Fruit fly (Drosophila melanogaster): ENCODE results near the gene tadr.

DNA sequence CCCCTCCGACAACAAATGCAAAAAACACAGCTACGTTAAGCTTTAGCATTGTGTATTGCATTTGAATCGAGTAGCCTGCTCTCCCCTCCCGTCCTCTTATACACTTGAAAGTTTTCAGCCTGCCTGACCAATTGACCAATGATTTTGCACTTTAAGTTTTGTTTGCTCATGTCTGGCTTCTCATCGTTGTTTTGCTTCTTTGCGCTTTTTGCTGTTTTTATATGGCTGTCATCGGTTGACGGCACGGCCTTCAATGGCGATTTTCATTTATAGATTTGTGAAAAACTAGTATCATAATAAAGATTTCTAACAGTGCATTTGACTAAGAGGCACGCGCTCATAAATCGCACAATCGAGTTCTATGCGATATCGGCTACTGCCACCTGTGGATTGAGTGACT is 9.3 kb upstream of the tadr start:
- TF ChIP-seq eg (GFP tag; IDR thresholded peaks at IDR 0.05): peak; percentile 78
- TF ChIP-seq CG32006 (GFP tag; optimal IDR thresholded peaks at IDR 0.05): peak; percentile 62
- no peak for TF ChIP-seq CG6854 (GFP tag; optimal IDR thresholded peaks at IDR 0.05)
- peak; percentile 28; the same call in 1 of the 2 replicates for TF ChIP-seq CG15336 (GFP tag; IDR thresholded peaks at IDR 0.05)
- no peak for TF ChIP-seq Sox102F (GFP tag; optimal IDR thresholded peaks at IDR 0.05)
